Worm (Caenorhabditis elegans): Measurements from ENCODE around the gene srh-183.

ce11 chrV:19936945-19937344 is 41.2 kb downstream of the srh-183 start:
- TF ChIP-seq ztf-29 (GFP tag; IDR thresholded peaks at IDR 0.05), result no peak
- TF ChIP-seq T22C8.4 (GFP tag; IDR thresholded peaks at IDR 0.05), result no peak
- TF ChIP-seq flt-1 (GFP tag; IDR thresholded peaks at IDR 0.05), result no peak
- TF ChIP-seq ref-1 (GFP tag; conservative IDR thresholded peaks at IDR 0.05), result no peak
- TF ChIP-seq ztf-23 (GFP tag; IDR thresholded peaks at IDR 0.05), result no peak

Data from whole organism, midembryonic.